Worm (Caenorhabditis elegans) whole organism, midembryonic: ENCODE measurements around the gene mlc-5.
A peak's percentile ranks its signal among the peaks of the same experiment; 100 is the strongest.

Source experiments
- T22C8.4 ChIP-seq: fragments of 200-800 bp; sonication (Bioruptor generic); IDR thresholded peaks from 2 replicates; pipeline ENCODE4 v1.3.6; 2022; ENCODE audit warnings: missing genetic modification characterization, missing compliant biosample characterization
- cog-1 ChIP-seq: sonication (generic microtip); optimal IDR thresholded peaks from 2 replicates; lab custom pipeline; 2016; ENCODE audit warnings: missing genetic modification characterization, missing compliant biosample characterization
- flt-1 ChIP-seq: fragments of 200-800 bp; sonication (Bioruptor generic); IDR thresholded peaks from 2 replicates; pipeline ENCODE4 v1.3.6; 2022; ENCODE audit warnings: missing genetic modification characterization, missing compliant biosample characterization
- klf-2 ChIP-seq: fragments of 200-800 bp; sonication (Bioruptor generic); conservative IDR thresholded peaks from 2 replicates; pipeline ENCODE4 v1.3.6; 2022; ENCODE audit warnings: missing genetic modification reagents, missing genetic modification characterization, missing compliant biosample characterization
- med-1 ChIP-seq: sonication (generic microtip); optimal IDR thresholded peaks from 2 replicates; lab custom pipeline; 2017; ENCODE audit warnings: missing genetic modification characterization, mild to moderate bottlenecking, missing compliant biosample characterization, antibody characterized with exemption, missing genetic modification reagents; ENCODE audit not compliant: insufficient read depth
- ref-1 ChIP-seq: fragments of 200-800 bp; sonication (Bioruptor generic); conservative IDR thresholded peaks from 2 replicates; pipeline ENCODE4 v1.3.6; 2022; ENCODE audit warnings: missing genetic modification reagents, missing genetic modification characterization, missing compliant biosample characterization
- tab-1 ChIP-seq: fragments of 200-800 bp; sonication (Bioruptor generic); IDR thresholded peaks from 2 replicates; pipeline ENCODE4 v1.3.6; 2022; ENCODE audit warnings: missing genetic modification characterization, missing compliant biosample characterization
- ztf-23 ChIP-seq: fragments of 200-800 bp; sonication (Bioruptor generic); IDR thresholded peaks from 2 replicates; pipeline ENCODE4 v1.3.6; 2022; ENCODE audit warnings: missing genetic modification reagents, missing genetic modification characterization, missing compliant biosample characterization
- ztf-29 ChIP-seq: fragments of 200-800 bp; sonication (Bioruptor generic); IDR thresholded peaks from 2 replicates; pipeline ENCODE4 v1.3.6; 2022; ENCODE audit warnings: missing genetic modification reagents, missing genetic modification characterization, missing compliant biosample characterization

The mlc-5 gene

ce11 chrIII:13623014-13623413 lies at the start of gene mlc-5:
Gene mlc-5, plus strand, starts transcription at chrIII:13623314.
- no peak for TF ChIP-seq med-1 (GFP tag; lab: Kevin White, UChicago)
- TF ChIP-seq flt-1 (GFP tag; lab: Robert Waterston, UW), result no peak
- TF ChIP-seq tab-1, result no peak
- no peak for TF ChIP-seq ref-1 (GFP tag; lab: Robert Waterston, UW)
- TF ChIP-seq cog-1 (tag; lab: Kevin White, UChicago), result no peak

DNA sequence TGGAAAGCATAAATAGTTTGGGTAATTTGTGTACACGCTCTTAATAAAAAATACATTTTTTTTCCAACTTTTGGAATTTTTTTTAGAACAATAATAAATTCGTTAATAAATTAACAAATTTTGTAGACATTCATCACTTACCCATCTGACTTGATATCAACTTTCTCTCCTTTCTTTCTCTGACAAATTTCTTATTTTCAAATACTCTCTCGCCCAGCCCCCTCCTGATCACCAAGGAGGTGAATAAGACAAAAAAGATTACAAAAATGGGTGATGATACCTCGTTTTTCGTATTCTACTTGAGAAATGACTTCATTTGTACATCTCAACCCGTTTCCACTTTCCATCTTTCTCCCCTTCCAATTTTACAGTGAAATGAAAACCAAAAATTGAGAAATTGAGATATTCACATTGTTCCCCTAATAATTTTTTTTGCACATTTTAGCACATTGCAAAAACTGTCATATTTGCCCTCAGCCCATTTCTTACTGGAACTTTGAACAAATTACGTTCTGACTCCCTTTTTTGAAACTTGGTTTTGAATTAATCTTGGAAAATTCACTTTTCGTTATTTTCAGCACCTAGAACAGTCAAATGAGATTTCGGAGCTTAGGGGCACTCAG lies 47.4 kb upstream of the mlc-5 start, which contains the start of gene osm-7:
Gene osm-7 (plus strand): TSS at position 573 of the 623 bp plus-strand sequence.
- TF ChIP-seq tab-1 (no peak), ztf-29 (GFP tag; lab: Robert Waterston, UW) (no peak), med-1 (GFP tag; lab: Kevin White, UChicago) (no peak), cog-1 (tag; lab: Kevin White, UChicago) (no peak), klf-2 (GFP tag; lab: Robert Waterston, UW) (no peak), flt-1 (GFP tag; lab: Robert Waterston, UW) (no peak), ref-1 (GFP tag; lab: Robert Waterston, UW) (no peak), ztf-23 (GFP tag; lab: Robert Waterston, UW) (no peak), T22C8.4 (GFP tag; lab: Robert Waterston, UW) (no peak)

DNA sequence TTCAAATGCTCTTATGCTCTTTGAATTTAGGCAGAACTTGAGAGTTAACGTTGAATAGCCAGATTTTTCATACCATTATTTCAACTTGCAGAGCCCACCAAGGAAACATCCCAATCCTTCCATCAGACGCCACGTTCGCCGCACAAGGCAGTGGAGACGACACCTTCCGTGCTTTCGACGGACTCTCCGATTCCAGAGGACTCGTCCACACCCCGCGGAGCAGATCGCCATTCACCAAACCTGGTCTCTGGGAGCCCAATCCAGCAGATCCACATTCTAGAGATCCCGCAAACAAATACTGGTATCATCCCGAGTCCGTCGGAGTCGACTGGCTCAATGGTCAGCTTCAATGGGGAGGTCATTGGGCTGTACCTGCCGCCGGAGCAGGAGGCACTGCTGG lies 43.0 kb upstream of the mlc-5 start:
- TF ChIP-seq ztf-23 (GFP tag; lab: Robert Waterston, UW) (no peak), flt-1 (GFP tag; lab: Robert Waterston, UW) (no peak), T22C8.4 (GFP tag; lab: Robert Waterston, UW) (no peak), tab-1 (no peak), ref-1 (GFP tag; lab: Robert Waterston, UW) (no peak), cog-1 (tag; lab: Kevin White, UChicago) (no peak), med-1 (GFP tag; lab: Kevin White, UChicago) (no peak), klf-2 (GFP tag; lab: Robert Waterston, UW) (no peak), ztf-29 (GFP tag; lab: Robert Waterston, UW) (no peak)

DNA sequence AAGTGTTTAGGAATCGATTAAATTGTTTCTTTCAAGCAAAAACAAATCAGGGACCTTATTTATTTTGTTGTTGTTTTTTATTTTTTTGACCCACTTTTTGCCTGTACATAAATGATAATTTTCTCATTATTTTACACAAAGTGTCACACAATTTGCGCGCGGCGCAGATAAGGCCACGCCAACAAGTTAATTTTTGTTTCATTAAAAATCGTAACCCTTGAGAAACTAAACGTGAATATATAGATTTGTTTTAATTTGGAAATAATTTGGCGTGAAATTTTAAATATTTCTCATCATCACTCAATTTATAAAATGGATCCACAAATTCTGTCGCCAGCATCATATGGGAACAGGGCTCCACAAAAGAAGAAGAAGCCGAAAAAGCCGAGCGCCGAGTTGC lies 42.6 kb upstream of the mlc-5 start, which contains the start of gene T05D4.5:
Gene T05D4.5 (plus strand): TSS at position 301 of the 400 bp plus-strand sequence.
- TF ChIP-seq med-1 (GFP tag; lab: Kevin White, UChicago) (no peak), ref-1 (GFP tag; lab: Robert Waterston, UW) (no peak), klf-2 (GFP tag; lab: Robert Waterston, UW) (no peak), ztf-23 (GFP tag; lab: Robert Waterston, UW) (no peak), cog-1 (tag; lab: Kevin White, UChicago) (no peak)

ce11 chrIII:13581727-13582126 lies 41.4 kb upstream of the mlc-5 start:
- TF ChIP-seq flt-1 (GFP tag; lab: Robert Waterston, UW) (no peak), ztf-29 (GFP tag; lab: Robert Waterston, UW) (no peak), tab-1 (no peak)

DNA sequence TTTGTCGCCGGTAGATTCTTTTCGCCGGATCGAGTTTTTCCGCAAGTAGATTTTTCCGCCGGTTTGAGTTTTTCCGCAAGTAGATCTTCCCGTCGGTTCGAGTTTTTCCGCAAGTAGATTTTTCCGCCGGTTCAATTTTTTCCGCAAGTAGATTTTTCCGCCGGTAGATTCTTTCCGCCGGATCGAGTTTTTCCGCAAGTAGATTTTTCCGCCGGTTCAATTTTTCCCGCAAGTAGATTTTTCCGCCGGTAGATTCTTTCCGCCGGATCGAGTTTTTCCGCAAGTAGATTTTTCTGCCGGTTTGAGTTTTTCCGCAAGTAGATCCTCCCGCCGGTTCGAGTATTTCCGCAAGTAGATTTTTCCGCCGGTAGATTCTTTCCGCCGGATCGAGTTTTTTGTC lies 38.0 kb upstream of the mlc-5 start:
- TF ChIP-seq klf-2 (GFP tag; lab: Robert Waterston, UW) (0 out of 2 replicates have a peak, but pooled peaks have one; percentile 17), tab-1 (peak; percentile 73), T22C8.4 (GFP tag; lab: Robert Waterston, UW) (0 out of 2 replicates have a peak, but pooled peaks have one; percentile 26)

ce11 chrIII:13600254-13600653 lies 22.9 kb upstream of the mlc-5 start:
- TF ChIP-seq ztf-23 (GFP tag; lab: Robert Waterston, UW) (no peak), cog-1 (tag; lab: Kevin White, UChicago) (no peak), T22C8.4 (GFP tag; lab: Robert Waterston, UW) (no peak), flt-1 (GFP tag; lab: Robert Waterston, UW) (no peak), ztf-29 (GFP tag; lab: Robert Waterston, UW) (no peak), klf-2 (GFP tag; lab: Robert Waterston, UW) (no peak), med-1 (GFP tag; lab: Kevin White, UChicago) (no peak), tab-1 (no peak), ref-1 (GFP tag; lab: Robert Waterston, UW) (no peak)

DNA sequence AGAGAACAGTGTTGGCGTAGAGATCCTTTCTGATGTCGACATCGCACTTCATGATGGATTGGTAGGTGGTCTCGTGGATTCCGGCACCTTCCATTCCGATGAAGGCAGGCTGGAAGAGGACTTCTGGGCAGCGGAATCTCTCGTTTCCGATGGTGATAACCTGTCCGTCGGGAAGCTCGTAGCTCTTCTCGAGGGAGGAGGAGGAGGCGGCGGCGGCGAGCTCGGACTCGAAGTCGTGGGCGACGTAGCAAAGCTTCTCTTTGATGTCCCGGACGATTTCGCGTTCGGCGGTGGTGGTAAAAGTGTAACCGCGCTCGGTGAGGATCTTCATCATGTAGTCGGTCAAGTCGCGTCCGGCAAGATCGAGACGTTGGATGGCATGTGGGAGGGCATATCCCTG lies 18.3 kb upstream of the mlc-5 start:
- no peak for TF ChIP-seq T22C8.4 (GFP tag; lab: Robert Waterston, UW)
- no peak for TF ChIP-seq klf-2 (GFP tag; lab: Robert Waterston, UW)
- TF ChIP-seq med-1 (GFP tag; lab: Kevin White, UChicago), result no peak
- TF ChIP-seq tab-1, result no peak
- no peak for TF ChIP-seq ztf-23 (GFP tag; lab: Robert Waterston, UW)
- no peak for TF ChIP-seq flt-1 (GFP tag; lab: Robert Waterston, UW)
- TF ChIP-seq ztf-29 (GFP tag; lab: Robert Waterston, UW), result no peak
- no peak for TF ChIP-seq ref-1 (GFP tag; lab: Robert Waterston, UW)
- no peak for TF ChIP-seq cog-1 (tag; lab: Kevin White, UChicago)

DNA sequence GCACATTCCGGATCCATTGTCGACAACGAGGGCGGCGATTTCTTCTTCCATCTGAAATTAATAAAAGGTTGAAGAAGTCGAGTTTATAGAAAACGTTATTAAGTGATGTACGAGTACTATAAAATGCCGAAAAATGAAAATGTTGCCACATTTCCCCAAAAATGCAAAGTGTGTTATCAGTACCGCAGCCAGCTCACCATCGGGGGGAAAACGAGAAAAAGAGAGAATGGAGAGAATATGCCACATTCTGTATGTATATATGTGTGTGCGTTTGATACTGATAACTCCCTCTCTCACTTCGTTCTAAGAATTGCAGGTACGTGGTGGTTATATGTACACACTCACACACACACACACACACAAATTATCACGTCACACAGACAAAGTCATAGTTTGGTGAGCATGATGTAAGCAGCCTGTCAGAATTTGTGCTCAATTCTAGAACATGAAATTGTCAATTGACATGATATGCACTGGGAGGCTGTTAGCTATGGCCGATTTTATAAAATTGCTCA lies 17.0 kb upstream of the mlc-5 start, which contains the start of gene act-5:
Gene act-5 (minus strand): TSS at position 51 of the 515 bp plus-strand sequence.
- no peak for TF ChIP-seq ref-1 (GFP tag; lab: Robert Waterston, UW)

DNA sequence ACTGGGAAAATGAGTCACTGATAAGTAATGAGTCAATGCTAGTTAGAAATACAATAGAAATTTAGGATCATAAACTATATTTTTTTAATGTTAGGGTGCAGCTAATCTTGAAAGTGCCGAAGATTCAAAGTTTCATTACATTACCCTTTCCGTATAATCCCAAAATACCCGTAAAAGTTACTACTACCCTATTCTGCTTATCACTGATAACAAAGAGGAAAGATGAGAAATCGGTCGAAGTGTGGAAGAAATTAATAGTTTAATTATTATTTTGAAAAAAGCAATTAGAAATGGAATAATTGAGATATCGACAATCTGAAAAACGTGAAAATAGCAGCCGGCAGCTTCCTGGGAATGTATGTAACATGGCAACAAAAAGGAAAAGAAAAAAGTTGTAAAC lies 16.2 kb upstream of the mlc-5 start:
- no peak for TF ChIP-seq T22C8.4 (GFP tag; lab: Robert Waterston, UW)
- TF ChIP-seq ztf-23 (GFP tag; lab: Robert Waterston, UW), result no peak
- TF ChIP-seq ztf-29 (GFP tag; lab: Robert Waterston, UW), result no peak
- no peak for TF ChIP-seq flt-1 (GFP tag; lab: Robert Waterston, UW)
- no peak for TF ChIP-seq cog-1 (tag; lab: Kevin White, UChicago)
- no peak for TF ChIP-seq med-1 (GFP tag; lab: Kevin White, UChicago)
- no peak for TF ChIP-seq klf-2 (GFP tag; lab: Robert Waterston, UW)
- TF ChIP-seq tab-1, result no peak
- no peak for TF ChIP-seq ref-1 (GFP tag; lab: Robert Waterston, UW)
